Worm (Caenorhabditis elegans): ENCODE results near the gene hrg-7.

DNA sequence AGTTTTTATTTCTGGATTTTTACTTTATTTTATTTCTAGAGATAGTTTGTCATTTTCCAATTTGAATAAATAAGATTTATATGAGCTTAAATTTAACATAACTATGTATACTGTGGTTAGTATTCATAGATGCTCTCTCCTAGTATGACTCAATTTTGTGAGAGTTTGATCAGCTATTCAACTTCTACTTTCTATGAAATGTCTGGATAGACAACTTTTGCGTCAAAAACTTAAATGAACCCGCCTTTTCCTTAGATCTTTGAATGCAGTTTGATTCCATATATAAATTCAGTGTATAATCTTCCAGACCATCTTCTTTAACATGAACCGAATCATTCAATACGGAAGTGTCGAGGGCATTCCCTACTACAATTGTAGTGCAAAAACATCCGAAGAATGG lies 27.1 kb downstream of the hrg-7 start, which contains the start of gene srt-43:
- TF ChIP-seq nhr-237 (tag; optimal IDR thresholded peaks at IDR 0.05): no peak
- no peak for TF ChIP-seq blmp-1 (tag; optimal IDR thresholded peaks at IDR 0.05)
- TF ChIP-seq unc-62 (GFP tag; optimal IDR thresholded peaks at IDR 0.05): no peak
- TF ChIP-seq lsy-2 (tag; optimal IDR thresholded peaks at IDR 0.05): no peak
- TF ChIP-seq nhr-12 (tag; optimal IDR thresholded peaks at IDR 0.05): no peak

Data from whole organism, mixed stage, embryonic.